In the genomic region with DNA sequence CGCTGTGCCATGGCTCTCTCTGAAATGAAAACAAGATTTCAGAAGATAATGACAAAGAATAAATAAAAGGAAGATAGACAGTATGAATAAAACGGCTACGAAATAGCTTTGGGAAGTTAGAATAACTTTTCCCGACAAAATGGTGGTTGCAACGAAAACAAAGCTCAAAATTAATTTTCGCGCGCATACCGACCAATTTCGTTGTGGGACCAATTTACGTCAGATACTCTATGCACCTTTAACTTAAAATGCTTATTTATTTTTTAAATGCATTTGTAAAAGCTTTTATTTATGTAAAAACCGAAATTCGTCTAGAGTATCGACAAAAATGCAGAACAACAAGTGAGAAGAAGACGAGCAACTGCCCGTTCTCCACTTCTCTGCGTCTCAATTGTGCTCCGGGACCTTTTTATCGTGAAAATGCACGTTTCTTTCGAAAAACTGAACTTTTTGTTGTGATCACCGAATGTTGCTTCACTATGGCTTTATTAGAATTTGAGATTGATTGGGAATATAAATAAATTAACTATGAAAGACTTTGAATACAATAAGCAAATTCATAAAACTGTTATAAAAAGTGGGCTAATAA, we compare ENCODE assay signal across 7 worm cellular contexts.
TF ChIP-seq lines count a peak whose summit lies in the region.

TSS of gene rml-1 (minus strand) at position 19 of the 589 bp plus-strand sequence.

TF ChIP-seq in whole organism, L1 larva, 84 proteins besides CTCF, POLR2A, EP300 and RAD21:
- peak in 2 of 3 experiments; percentile 0 to 58 for TF ChIP-seq dpl-1 (GFP tag; optimal IDR thresholded peaks at IDR 0.05; lab: Kevin White, UChicago)
- TF ChIP-seq lin-14 (GFP tag; optimal IDR thresholded peaks at IDR 0.05; lab: Kevin White, UChicago) = peak; percentile 26
- no peak for TF ChIP-seq nhr-19 (GFP tag; conservative IDR thresholded peaks at IDR 0.05; lab: Robert Waterston, UW)
- peak; percentile 18 to 45 for TF ChIP-seq efl-1 (optimal IDR thresholded peaks at IDR 0.05; lab: Kevin White, UChicago)
- peak in 1 of 2 experiments; percentile 54 for TF ChIP-seq efl-1 (GFP tag; optimal IDR thresholded peaks at IDR 0.05 in 1 of 2; lab: Kevin White, UChicago)
- no peak for TF ChIP-seq Y116A8C.19 (tag; optimal IDR thresholded peaks at IDR 0.05; lab: Kevin White, UChicago; ENCODE audit: borderline replicate concordance)
- peak in 1 of 2 experiments; percentile 20 for TF ChIP-seq lin-35 (GFP tag; optimal IDR thresholded peaks at IDR 0.05; lab: Kevin White, UChicago)

TF ChIP-seq in whole organism, L2 larva, 48 proteins besides CTCF, POLR2A, EP300 and RAD21:
- TF ChIP-seq ztf-1 (GFP tag; conservative IDR thresholded peaks at IDR 0.05; lab: Robert Waterston, UW) (no peak), mbf-1 (tag; optimal IDR thresholded peaks at IDR 0.05; lab: Kevin White, UChicago) (no peak), C34F6.9 (tag; optimal IDR thresholded peaks at IDR 0.05; lab: Kevin White, UChicago) (peak; percentile 37), unc-55 (GFP tag; optimal IDR thresholded peaks at IDR 0.05; lab: Kevin White, UChicago) (peak; percentile 45), unc-39 (tag; optimal IDR thresholded peaks at IDR 0.05; lab: Kevin White, UChicago) (no peak), mab-5 (tag; optimal IDR thresholded peaks at IDR 0.05; lab: Kevin White, UChicago) (no peak), nhr-129 (tag; optimal IDR thresholded peaks at IDR 0.05; lab: Kevin White, UChicago) (peak; percentile 12), lin-39 (tag; optimal IDR thresholded peaks at IDR 0.05; lab: Kevin White, UChicago) (no peak)
TF ChIP-seq in whole organism, L2 larva: peak in this region for 3.

TF ChIP-seq in whole organism, L3 larva, 47 proteins besides CTCF, POLR2A, EP300 and RAD21:
- TF ChIP-seq pqm-1 (tag; optimal IDR thresholded peaks at IDR 0.05; lab: Kevin White, UChicago) = no peak
- TF ChIP-seq fkh-2 (tag; optimal IDR thresholded peaks at IDR 0.05; lab: Kevin White, UChicago) = no peak
- TF ChIP-seq pha-4 (tag; optimal IDR thresholded peaks at IDR 0.05; lab: Kevin White, UChicago) = peak; percentile 1
- TF ChIP-seq nhr-237 (tag; optimal IDR thresholded peaks at IDR 0.05; lab: Kevin White, UChicago) = no peak
- peak; percentile 5 for TF ChIP-seq hmg-11 (tag; optimal IDR thresholded peaks at IDR 0.05; lab: Kevin White, UChicago)
- no peak for TF ChIP-seq nfya-1 (tag; optimal IDR thresholded peaks at IDR 0.05; lab: Kevin White, UChicago; ENCODE audit: insufficient read depth)
- no peak for TF ChIP-seq nhr-67 (tag; optimal IDR thresholded peaks at IDR 0.05; lab: Kevin White, UChicago)

TF ChIP-seq in whole organism, L4 larva, 104 proteins besides CTCF, POLR2A, EP300 and RAD21 (continues in another document):
- TF ChIP-seq aha-1 (tag; lab: Kevin White, UChicago) (peak; percentile 17), ztf-7 (tag; optimal IDR thresholded peaks at IDR 0.05; lab: Kevin White, UChicago) (no peak), Y75B8A.6 (GFP tag; IDR thresholded peaks at IDR 0.05; lab: Robert Waterston, UW) (no peak), lin-38 (GFP tag; IDR thresholded peaks at IDR 0.05; lab: Robert Waterston, UW) (peak; percentile 55), F26F4.8 (GFP tag; conservative IDR thresholded peaks at IDR 0.05; lab: Robert Waterston, UW) (no peak), arid-1 (GFP tag; conservative IDR thresholded peaks at IDR 0.05; lab: Robert Waterston, UW) (no peak), nhr-6 (tag; optimal IDR thresholded peaks at IDR 0.05; lab: Kevin White, UChicago) (no peak), mes-2 (tag; optimal IDR thresholded peaks at IDR 0.05; lab: Kevin White, UChicago; ENCODE audit: poor library complexity, severe bottlenecking) (peak; percentile 22), F10B5.3 (tag; optimal IDR thresholded peaks at IDR 0.05; lab: Kevin White, UChicago) (no peak), unc-62 (GFP tag; optimal IDR thresholded peaks at IDR 0.05 in 1 of 2; lab: Kevin White, UChicago) (peak in 1 of 2 experiments; percentile 0), unc-62 (tag; optimal IDR thresholded peaks at IDR 0.05; lab: Kevin White, UChicago) (no peak), mep-1 (tag; optimal IDR thresholded peaks at IDR 0.05; lab: Kevin White, UChicago) (no peak), ama-1 (optimal IDR thresholded peaks at IDR 0.05; lab: Kevin White, UChicago) (peak; percentile 58), daf-16 (GFP tag; optimal IDR thresholded peaks at IDR 0.05; lab: Kevin White, UChicago) (no peak), daf-16 (tag; optimal IDR thresholded peaks at IDR 0.05; lab: Kevin White, UChicago) (peak; percentile 9), nhr-42 (GFP tag; IDR thresholded peaks at IDR 0.05; lab: Robert Waterston, UW) (no peak)

TF ChIP-seq in whole organism, early embryonic, 17 proteins besides CTCF, POLR2A, EP300 and RAD21:
- 0 out of 2 replicates have a peak, but pooled peaks have one; percentile 10 for TF ChIP-seq pes-1 (GFP tag; IDR thresholded peaks at IDR 0.05; lab: Robert Waterston, UW)
- TF ChIP-seq ama-1 (optimal IDR thresholded peaks at IDR 0.05; lab: Kevin White, UChicago) = peak; percentile 44
- TF ChIP-seq ceh-36 (tag; optimal IDR thresholded peaks at IDR 0.05; lab: Kevin White, UChicago) = no peak

TF ChIP-seq in whole organism, mixed stage, embryonic, 35 proteins besides CTCF, POLR2A, EP300 and RAD21:
- peak; percentile 84 for TF ChIP-seq hlh-1 (tag; optimal IDR thresholded peaks at IDR 0.05; lab: Kevin White, UChicago)
- peak; percentile 24 for TF ChIP-seq mep-1 (tag; optimal IDR thresholded peaks at IDR 0.05; lab: Kevin White, UChicago)
- TF ChIP-seq drap-1 (GFP tag; optimal IDR thresholded peaks at IDR 0.05; lab: Kevin White, UChicago) = no peak
- no peak for TF ChIP-seq tbx-8 (GFP tag; optimal IDR thresholded peaks at IDR 0.05; lab: Kevin White, UChicago)
- no peak for TF ChIP-seq sem-2 (GFP tag; optimal IDR thresholded peaks at IDR 0.05; lab: Kevin White, UChicago)
TF ChIP-seq in whole organism, mixed stage, embryonic: peak in this region for 2.

TF ChIP-seq in whole organism, young adult, 124 proteins besides CTCF, POLR2A, EP300 and RAD21 (continues in another document):
- TF ChIP-seq aptf-2 (GFP tag; conservative IDR thresholded peaks at IDR 0.05; lab: Robert Waterston, UW) (no peak), snpc-3.4 (tag; optimal IDR thresholded peaks at IDR 0.05; lab: Kevin White, UChicago) (peak; percentile 51), tbp1 (GFP tag; optimal IDR thresholded peaks at IDR 0.05; lab: Kevin White, UChicago) (no peak), mes-4 (tag; optimal IDR thresholded peaks at IDR 0.05; lab: Kevin White, UChicago) (no peak), B0019.2 (GFP tag; conservative IDR thresholded peaks at IDR 0.05; lab: Robert Waterston, UW) (no peak), nfya-1 (tag; optimal IDR thresholded peaks at IDR 0.05; lab: Kevin White, UChicago; ENCODE audit: borderline replicate concordance, insufficient read depth) (no peak), ceh-40 (GFP tag; IDR thresholded peaks at IDR 0.05; lab: Robert Waterston, UW) (no peak), F52B5.7 (tag; optimal IDR thresholded peaks at IDR 0.05; lab: Kevin White, UChicago) (no peak), Y56A3A.18 (GFP tag; IDR thresholded peaks at IDR 0.05; lab: Robert Waterston, UW) (0 out of 2 replicates have a peak, but pooled peaks have one; percentile 18), lsy-27 (tag; optimal IDR thresholded peaks at IDR 0.05; lab: Kevin White, UChicago; ENCODE audit: borderline replicate concordance, insufficient read depth) (no peak), egl-44 (GFP tag; IDR thresholded peaks at IDR 0.05; lab: Robert Waterston, UW) (no peak), repo-1 (tag; optimal IDR thresholded peaks at IDR 0.05; lab: Kevin White, UChicago) (no peak), sptf-2 (GFP tag; optimal IDR thresholded peaks at IDR 0.05; lab: Kevin White, UChicago) (no peak), somi-1 (GFP tag; optimal IDR thresholded peaks at IDR 0.05; lab: Kevin White, UChicago) (no peak), nhr-120 (GFP tag; IDR thresholded peaks at IDR 0.05; lab: Robert Waterston, UW) (no peak), him-1 (tag; optimal IDR thresholded peaks at IDR 0.05; lab: Kevin White, UChicago) (no peak), B0035.1 (tag; optimal IDR thresholded peaks at IDR 0.05; lab: Kevin White, UChicago) (no peak), zim-3 (tag; optimal IDR thresholded peaks at IDR 0.05; lab: Kevin White, UChicago) (no peak), nhr-90 (tag; optimal IDR thresholded peaks at IDR 0.05; lab: Kevin White, UChicago) (no peak), B0336.3 (GFP tag; IDR thresholded peaks at IDR 0.05; lab: Robert Waterston, UW) (no peak), F10E7.11 (tag; optimal IDR thresholded peaks at IDR 0.05; lab: Kevin White, UChicago) (no peak), lir-1 (GFP tag; conservative IDR thresholded peaks at IDR 0.05; lab: Robert Waterston, UW) (no peak), rpc-1 (optimal IDR thresholded peaks at IDR 0.05; lab: Kevin White, UChicago) (no peak), rpc-1 (tag; optimal IDR thresholded peaks at IDR 0.05; lab: Kevin White, UChicago) (no peak), lin-26 (GFP tag; IDR thresholded peaks at IDR 0.05; lab: Robert Waterston, UW) (no peak), xnd-1 (tag; optimal IDR thresholded peaks at IDR 0.05; lab: Kevin White, UChicago) (peak; percentile 34), dpl-1 (GFP tag; optimal IDR thresholded peaks at IDR 0.05; lab: Kevin White, UChicago) (peak; percentile 46), ceh-79 (tag; optimal IDR thresholded peaks at IDR 0.05; lab: Kevin White, UChicago) (no peak), unc-130 (GFP tag; optimal IDR thresholded peaks at IDR 0.05; lab: Kevin White, UChicago) (no peak), ceh-58 (GFP tag; IDR thresholded peaks at IDR 0.05; lab: Robert Waterston, UW) (no peak), lsl-1 (GFP tag; optimal IDR thresholded peaks at IDR 0.05; lab: Kevin White, UChicago) (peak; percentile 21), C17E4.6 (GFP tag; IDR thresholded peaks at IDR 0.05; lab: Robert Waterston, UW) (no peak), K12H6.12 (tag; optimal IDR thresholded peaks at IDR 0.05; lab: Kevin White, UChicago) (no peak), snpc-1.3 (tag; optimal IDR thresholded peaks at IDR 0.05; lab: Kevin White, UChicago; ENCODE audit: insufficient read depth) (no peak), B0261.1 (tag; optimal IDR thresholded peaks at IDR 0.05; lab: Kevin White, UChicago) (no peak), ceh-100 (GFP tag; IDR thresholded peaks at IDR 0.05; lab: Robert Waterston, UW) (no peak), F57C9.4 (tag; optimal IDR thresholded peaks at IDR 0.05; lab: Kevin White, UChicago) (no peak), ceh-91 (GFP tag; IDR thresholded peaks at IDR 0.05; lab: Robert Waterston, UW) (0 out of 2 replicates have a peak, but pooled peaks have one; percentile 23), attf-5 (GFP tag; optimal IDR thresholded peaks at IDR 0.05; lab: Kevin White, UChicago) (no peak), ama-1 (optimal IDR thresholded peaks at IDR 0.05; lab: Kevin White, UChicago) (no peak), ama-1 (GFP tag; optimal IDR thresholded peaks at IDR 0.05; lab: Kevin White, UChicago) (peak in 1 of 2 experiments; percentile 65), T07F8.4 (tag; optimal IDR thresholded peaks at IDR 0.05; lab: Kevin White, UChicago) (no peak)
